Worm (Caenorhabditis elegans) whole organism, mixed stage, embryonic: ENCODE results near the gene him-10.
A peak's percentile ranks its signal among the peaks of the same experiment; 100 is the strongest.

Experiments
- M03D4.4 ChIP-seq: sonication (generic microtip); optimal IDR thresholded peaks from 2 replicates; lab custom pipeline; 2017; ENCODE audit warnings: mild to moderate bottlenecking, missing genetic modification characterization, missing compliant biosample characterization
- bed-3 ChIP-seq: fragments of 200-800 bp; sonication (Bioruptor generic); optimal IDR thresholded peaks from 3 replicates; lab custom pipeline; 2018; ENCODE audit warnings: mild to moderate bottlenecking, missing genetic modification characterization, moderate library complexity, missing compliant biosample characterization
- blmp-1 ChIP-seq: fragments of 150-350 bp; optimal IDR thresholded peaks from 2 replicates; lab custom pipeline; 2014; ENCODE audit warnings: missing biosample characterization, missing genetic modification characterization
- ceh-39 ChIP-seq: fragments of 150-350 bp; optimal IDR thresholded peaks from 2 replicates; lab custom pipeline; 2014; ENCODE audit warnings: missing biosample characterization, missing genetic modification characterization
- ceh-83 ChIP-seq: fragments of 200-800 bp; sonication (Bioruptor generic); optimal IDR thresholded peaks from 2 replicates; lab custom pipeline; 2018; ENCODE audit warnings: mild to moderate bottlenecking, missing genetic modification characterization, missing compliant biosample characterization
- ces-1 ChIP-seq: fragments of 150-350 bp; optimal IDR thresholded peaks from 2 replicates; lab custom pipeline; 2014; ENCODE audit warnings: missing biosample characterization, missing genetic modification reagents, missing genetic modification characterization
- cnd-1 ChIP-seq: fragments of 200-800 bp; sonication (Bioruptor generic); optimal IDR thresholded peaks from 2 replicates; lab custom pipeline; 2018; ENCODE audit warnings: mild to moderate bottlenecking, missing genetic modification characterization, missing compliant biosample characterization
- drap-1 ChIP-seq: fragments of 200-800 bp; sonication (Bioruptor generic); optimal IDR thresholded peaks from 3 replicates; lab custom pipeline; 2018; ENCODE audit warnings: mild to moderate bottlenecking, missing genetic modification characterization, missing compliant biosample characterization
- elt-1 ChIP-seq: sonication (generic microtip); optimal IDR thresholded peaks from 2 replicates; lab custom pipeline; 2017; ENCODE audit warnings: missing genetic modification characterization, mild to moderate bottlenecking, missing compliant biosample characterization, antibody characterized with exemption, moderate library complexity, borderline replicate concordance; ENCODE audit not compliant: insufficient read depth
- elt-3 ChIP-seq: fragments of 150-350 bp; optimal IDR thresholded peaks from 2 replicates; lab custom pipeline; 2014; ENCODE audit warnings: missing biosample characterization, missing genetic modification characterization
- flh-1 ChIP-seq: fragments of 200-800 bp; sonication (Bioruptor generic); optimal IDR thresholded peaks from 2 replicates; lab custom pipeline; 2018; ENCODE audit warnings: mild to moderate bottlenecking, missing genetic modification characterization, moderate library complexity, missing compliant biosample characterization
- ham-2 ChIP-seq: fragments of 200-800 bp; sonication (Bioruptor generic); optimal IDR thresholded peaks from 2 replicates; lab custom pipeline; 2018; ENCODE audit warnings: mild to moderate bottlenecking, missing genetic modification characterization, missing compliant biosample characterization
- hlh-1 ChIP-seq: fragments of 150-350 bp; optimal IDR thresholded peaks from 2 replicates; lab custom pipeline; 2014; ENCODE audit warnings: missing biosample characterization, missing genetic modification reagents, missing genetic modification characterization
- lin-13 ChIP-seq: fragments of 150-350 bp; optimal IDR thresholded peaks from 2 replicates; lab custom pipeline; 2014; ENCODE audit warnings: missing biosample characterization, missing genetic modification characterization
- lin-32 ChIP-seq: fragments of 200-800 bp; sonication (Bioruptor generic); optimal IDR thresholded peaks from 2 replicates; lab custom pipeline; 2018; ENCODE audit warnings: mild to moderate bottlenecking, missing genetic modification characterization, missing compliant biosample characterization
- lsy-2 ChIP-seq: fragments of 150-350 bp; optimal IDR thresholded peaks from 2 replicates; lab custom pipeline; 2014; ENCODE audit warnings: missing biosample characterization, missing genetic modification characterization
- mab-5 ChIP-seq: fragments of 150-350 bp; optimal IDR thresholded peaks from 2 replicates; lab custom pipeline; 2014; ENCODE audit warnings: missing biosample characterization, missing genetic modification characterization
- mls-2 ChIP-seq: sonication (generic microtip); optimal IDR thresholded peaks from 2 replicates; lab custom pipeline; 2016; ENCODE audit warnings: mild to moderate bottlenecking, missing genetic modification characterization, moderate library complexity, missing compliant biosample characterization
- nhr-2 ChIP-seq: fragments of 150-350 bp; optimal IDR thresholded peaks from 2 replicates; lab custom pipeline; 2014; ENCODE audit warnings: missing biosample characterization, missing genetic modification characterization
- nhr-237 ChIP-seq: fragments of 150-350 bp; optimal IDR thresholded peaks from 2 replicates; lab custom pipeline; 2014; ENCODE audit warnings: missing biosample characterization, missing genetic modification characterization
- nhr-28 ChIP-seq: fragments of 150-350 bp; optimal IDR thresholded peaks from 2 replicates; lab custom pipeline; 2014; ENCODE audit warnings: missing biosample characterization, missing genetic modification characterization
- nhr-76 ChIP-seq: sonication (generic microtip); optimal IDR thresholded peaks from 2 replicates; lab custom pipeline; 2017; ENCODE audit warnings: missing biosample characterization, missing genetic modification characterization
- pha-4 ChIP-seq: fragments of 150-350 bp; optimal IDR thresholded peaks from 2 replicates; lab custom pipeline; 2018; ENCODE audit warnings: missing biosample characterization, missing genetic modification reagents, missing genetic modification characterization
- sptf-1 ChIP-seq: sonication (generic microtip); optimal IDR thresholded peaks from 2 replicates; lab custom pipeline; 2017; ENCODE audit warnings: mild to moderate bottlenecking, missing genetic modification characterization, moderate library complexity, missing compliant biosample characterization
- tbx-8 ChIP-seq: fragments of 200-800 bp; sonication (Bioruptor generic); optimal IDR thresholded peaks from 2 replicates; lab custom pipeline; 2018; ENCODE audit warnings: mild to moderate bottlenecking, missing genetic modification characterization, moderate library complexity, missing compliant biosample characterization
- unc-120 ChIP-seq: sonication (generic microtip); optimal IDR thresholded peaks from 2 replicates; lab custom pipeline; 2017; ENCODE audit warnings: missing genetic modification characterization, missing compliant biosample characterization; ENCODE audit not compliant: poor library complexity, severe bottlenecking
- unc-39 ChIP-seq: fragments of 150-350 bp; optimal IDR thresholded peaks from 2 replicates; lab custom pipeline; 2014; ENCODE audit warnings: missing biosample characterization, missing genetic modification characterization
- unc-62 ChIP-seq: fragments of 150-350 bp; optimal IDR thresholded peaks from 2 replicates; lab custom pipeline; 2014; ENCODE audit warnings: missing biosample characterization, missing genetic modification reagents, missing genetic modification characterization
- zip-8 ChIP-seq: fragments of 150-350 bp; optimal IDR thresholded peaks from 2 replicates; lab custom pipeline; 2014; ENCODE audit warnings: missing biosample characterization, missing genetic modification characterization

Gene him-10

ce11 chrIII:5814799-5815198, 11.7 kb downstream of the him-10 start, which contains the start of gene R12B2.7:
Gene R12B2.7 (plus strand): TSS chrIII:5815045.
- no peak for TF ChIP-seq ceh-83
- TF ChIP-seq hlh-1 (tag; lab: Kevin White, UChicago) = no peak
- peak; percentile 13 for TF ChIP-seq lin-13 (tag; lab: Kevin White, UChicago)
- no peak for TF ChIP-seq nhr-237 (tag; lab: Kevin White, UChicago)
- no peak for TF ChIP-seq ceh-39
- TF ChIP-seq unc-120 (tag; lab: Kevin White, UChicago) = no peak
- TF ChIP-seq, all 35 proteins: peak for 1

DNA sequence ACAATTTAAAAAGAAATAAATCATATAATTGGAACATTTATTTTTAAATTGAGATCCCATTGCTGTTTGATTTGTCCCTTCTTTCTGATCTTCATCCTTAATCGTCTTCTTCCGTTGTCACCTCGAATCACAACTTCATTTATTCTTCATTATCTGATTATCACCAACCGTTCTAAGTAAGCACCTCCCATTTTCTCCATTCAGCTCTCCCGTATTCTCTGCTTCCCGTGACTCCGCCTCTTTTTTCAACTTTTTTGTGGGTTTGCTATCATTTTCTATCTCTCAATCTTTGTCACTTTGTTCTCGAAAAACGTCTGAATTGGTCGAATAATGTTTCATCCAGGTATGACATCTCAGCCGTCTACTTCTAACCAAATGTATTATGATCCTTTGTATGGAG, 12.9 kb downstream of the him-10 start, which contains the start of gene sma-4:
sma-4 (plus strand) TSS at position 301 of the 400 bp plus-strand sequence.
- TF ChIP-seq lin-32 (GFP tag; lab: Kevin White, UChicago) (no peak), unc-39 (tag; lab: Kevin White, UChicago) (no peak), nhr-76 (tag; lab: Kevin White, UChicago) (no peak), pha-4 (no peak), mls-2 (no peak), nhr-2 (tag; lab: Kevin White, UChicago) (no peak), lin-13 (tag; lab: Kevin White, UChicago) (no peak), zip-8 (no peak), bed-3 (GFP tag; lab: Kevin White, UChicago) (no peak), nhr-237 (tag; lab: Kevin White, UChicago) (no peak), lsy-2 (tag; lab: Kevin White, UChicago) (no peak), sptf-1 (no peak), ham-2 (GFP tag; lab: Kevin White, UChicago) (no peak), mab-5 (tag; lab: Kevin White, UChicago) (no peak)

- TF ChIP-seq nhr-237 (tag; lab: Kevin White, UChicago) = no peak
- TF ChIP-seq M03D4.4 = no peak
- TF ChIP-seq ces-1 (GFP tag; lab: Kevin White, UChicago) = peak; percentile 58
- no peak for TF ChIP-seq sptf-1
Measured at ce11 chrIII:5822816-5823215, 19.8 kb downstream of the him-10 start.

- no peak for TF ChIP-seq blmp-1
- no peak for TF ChIP-seq hlh-1 (tag; lab: Kevin White, UChicago)
- TF ChIP-seq unc-120 (tag; lab: Kevin White, UChicago) = no peak
- TF ChIP-seq flh-1 (GFP tag; lab: Kevin White, UChicago) = no peak
- TF ChIP-seq bed-3 (GFP tag; lab: Kevin White, UChicago) = no peak
- no peak for TF ChIP-seq mls-2
- no peak for TF ChIP-seq tbx-8 (GFP tag; lab: Kevin White, UChicago)
- no peak for TF ChIP-seq nhr-28
- no peak for TF ChIP-seq unc-62
- TF ChIP-seq elt-3 = no peak
Measured at ce11 chrIII:5823617-5824016, 20.6 kb downstream of the him-10 start, which contains the start of gene R12B2.8. Gene R12B2.8 (plus strand): TSS chrIII:5823917.

- TF ChIP-seq nhr-76 (tag; lab: Kevin White, UChicago) (no peak), unc-62 (peak; percentile 15), hlh-1 (tag; lab: Kevin White, UChicago) (no peak)
Measured at ce11 chrIII:5824450-5824972, 21.5 kb downstream of the him-10 start.

ce11 chrIII:5826895-5827437, 23.9 kb downstream of the him-10 start:
- no peak for TF ChIP-seq zip-8
- TF ChIP-seq ceh-39 = no peak
- TF ChIP-seq ces-1 (GFP tag; lab: Kevin White, UChicago) = peak; percentile 88
- TF ChIP-seq pha-4 = no peak
- TF ChIP-seq elt-1 (tag; lab: Kevin White, UChicago) = no peak
- TF ChIP-seq lin-13 (tag; lab: Kevin White, UChicago) = no peak
- TF ChIP-seq cnd-1 (tag; lab: Kevin White, UChicago) = no peak
- no peak for TF ChIP-seq drap-1 (GFP tag; lab: Kevin White, UChicago)
